Worm (Caenorhabditis elegans): Measurements from ENCODE around the gene fbxb-83.

- no peak for TF ChIP-seq odd-2 (tag; optimal IDR thresholded peaks at IDR 0.05)
- TF ChIP-seq unc-86 (tag; optimal IDR thresholded peaks at IDR 0.05) = no peak
- no peak for TF ChIP-seq ceh-19 (GFP tag; optimal IDR thresholded peaks at IDR 0.05)
- TF ChIP-seq elt-2 (tag; optimal IDR thresholded peaks at IDR 0.05) = no peak
- no peak for TF ChIP-seq ceh-24 (tag; optimal IDR thresholded peaks at IDR 0.05)
Observed at ce11 chrIII:151084-151483, 6.1 kb upstream of the fbxb-83 start.
